Fruit fly (Drosophila melanogaster) whole organism, wandering third instar larva: ENCODE results near the gene CG7840.

ENCODE experiments used
- CG32264 ChIP-seq: fragments of 200-800 bp; sonication (Bioruptor generic); optimal IDR thresholded peaks from 2 replicates; lab custom pipeline; 2016; ENCODE audit warnings: missing biosample characterization, missing genetic modification characterization
- CG9705 ChIP-seq: fragments of 200-800 bp; sonication (Bioruptor generic); optimal IDR thresholded peaks from 2 replicates; lab custom pipeline; 2018; ENCODE audit warnings: missing biosample characterization, mild to moderate bottlenecking, missing genetic modification characterization
- CrebA ChIP-seq: fragments of 200-800 bp; sonication (Bioruptor generic); optimal IDR thresholded peaks from 2 replicates; lab custom pipeline; 2016; ENCODE audit warnings: missing biosample characterization, mild to moderate bottlenecking, missing genetic modification characterization, borderline replicate concordance
- Dfd ChIP-seq: fragments of >200 bp; optimal IDR thresholded peaks from 2 replicates; lab custom pipeline; 2017; ENCODE audit warnings: missing biosample characterization, missing genetic modification characterization
- Dif ChIP-seq: fragments of 200-275, 200-300 bp; sonication (Bioruptor generic); optimal IDR thresholded peaks from 2 replicates; lab custom pipeline; 2018; ENCODE audit warnings: missing biosample characterization, missing genetic modification characterization; ENCODE audit not compliant: partially characterized antibody
- GATAd ChIP-seq: sonication (Bioruptor generic); optimal IDR thresholded peaks from 2 replicates; lab custom pipeline; 2016; ENCODE audit warnings: missing biosample characterization, missing genetic modification characterization
- HLH106 ChIP-seq: fragments of 200-800 bp; optimal IDR thresholded peaks from 3 replicates; lab custom pipeline; 2019; ENCODE audit warnings: missing biosample characterization, mild to moderate bottlenecking, missing genetic modification characterization, moderate library complexity
- Hnf4 ChIP-seq: fragments of 200-800 bp; sonication (Bioruptor generic); optimal IDR thresholded peaks from 2 replicates; lab custom pipeline; 2016; ENCODE audit warnings: missing biosample characterization, mild to moderate bottlenecking, missing genetic modification characterization
- Hr78 ChIP-seq: fragments of >200 bp; optimal IDR thresholded peaks from 2 replicates; lab custom pipeline; 2017; ENCODE audit warnings: missing biosample characterization, missing genetic modification characterization
- Hr83 ChIP-seq: fragments of 200-300 bp; sonication (Bioruptor generic); optimal IDR thresholded peaks from 2 replicates; lab custom pipeline; 2016; ENCODE audit warnings: missing biosample characterization, mild to moderate bottlenecking, missing genetic modification characterization, moderate library complexity; ENCODE audit not compliant: poor library complexity, severe bottlenecking
- Jra ChIP-seq: sonication (Bioruptor generic); optimal IDR thresholded peaks from 2 replicates; lab custom pipeline; 2016; ENCODE audit warnings: missing biosample characterization, missing genetic modification characterization
- Mio ChIP-seq: sonication (Bioruptor generic); optimal IDR thresholded peaks from 2 replicates; lab custom pipeline; 2016; ENCODE audit warnings: missing biosample characterization, missing genetic modification characterization
- Myc ChIP-seq: fragments of >200 bp; optimal IDR thresholded peaks from 2 replicates; lab custom pipeline; 2017
- OdsH ChIP-seq: fragments of 200-800 bp; sonication (Bioruptor generic); optimal IDR thresholded peaks from 2 replicates; lab custom pipeline; 2016; ENCODE audit warnings: missing biosample characterization, mild to moderate bottlenecking, missing genetic modification characterization
- Rel ChIP-seq, 2 experiments: fragments of 200-800 bp; sonication (Bioruptor generic) in 1 of 2; optimal IDR thresholded peaks; 2 replicates in 1 of 2; 3 replicates in 1 of 2; lab custom pipeline; 2016 to 2019; ENCODE audit warnings: mild to moderate bottlenecking in 2 of 2, missing biosample characterization in 2 of 2, missing genetic modification characterization in 2 of 2, moderate library complexity in 1 of 2
- Sp1 ChIP-seq: fragments of 200-800 bp; sonication (Bioruptor generic); optimal IDR thresholded peaks from 3 replicates; lab custom pipeline; 2019; ENCODE audit warnings: missing biosample characterization, mild to moderate bottlenecking, missing genetic modification characterization, moderate library complexity
- Vsx2 ChIP-seq: fragments of 200-300, 225-300 bp; sonication (Bioruptor generic); optimal IDR thresholded peaks from 2 replicates; lab custom pipeline; 2018; ENCODE audit warnings: missing biosample characterization, missing genetic modification characterization; ENCODE audit not compliant: partially characterized antibody
- br ChIP-seq: fragments of 200-800 bp; sonication (Bioruptor generic); optimal IDR thresholded peaks from 2 replicates; lab custom pipeline; 2016; ENCODE audit warnings: missing biosample characterization, missing genetic modification characterization
- brk ChIP-seq: fragments of 200-800 bp; sonication (Bioruptor generic); optimal IDR thresholded peaks from 2 replicates; lab custom pipeline; 2016; ENCODE audit warnings: missing biosample characterization, mild to moderate bottlenecking, missing genetic modification characterization
- dmrt93B ChIP-seq: fragments of 200-800 bp; sonication (Bioruptor generic); optimal IDR thresholded peaks from 2 replicates; lab custom pipeline; 2018; ENCODE audit warnings: missing biosample characterization, mild to moderate bottlenecking, missing genetic modification characterization
- dsf ChIP-seq: sonication (Bioruptor generic); optimal IDR thresholded peaks from 2 replicates; lab custom pipeline; 2016; ENCODE audit warnings: missing biosample characterization, missing genetic modification characterization, borderline replicate concordance
- ey ChIP-seq: fragments of 200-800 bp; sonication (Bioruptor generic); optimal IDR thresholded peaks from 2 replicates; lab custom pipeline; 2016; ENCODE audit warnings: missing biosample characterization, missing genetic modification characterization
- foxo ChIP-seq, 2 experiments: fragments of 200-800 bp; sonication (Bioruptor generic); optimal IDR thresholded peaks; 2 replicates in 1 of 2; 3 replicates in 1 of 2; lab custom pipeline; 2016 to 2017; ENCODE audit warnings: missing biosample characterization in 2 of 2, missing genetic modification characterization in 2 of 2
- fru ChIP-seq: fragments of 200-800 bp; sonication (Bioruptor generic); optimal IDR thresholded peaks from 3 replicates; lab custom pipeline; 2016; ENCODE audit warnings: missing biosample characterization, mild to moderate bottlenecking, missing genetic modification characterization
- h ChIP-seq: fragments of 200-800 bp; sonication (Bioruptor generic); optimal IDR thresholded peaks from 3 replicates; lab custom pipeline; 2016; ENCODE audit warnings: missing biosample characterization, mild to moderate bottlenecking, missing genetic modification characterization
- jim ChIP-seq: fragments of 175-275, 200-325 bp; sonication (Bioruptor generic); optimal IDR thresholded peaks from 2 replicates; lab custom pipeline; 2016; ENCODE audit warnings: missing biosample characterization, mild to moderate bottlenecking, missing genetic modification characterization
- lola ChIP-seq: fragments of >200 bp; optimal IDR thresholded peaks from 2 replicates; lab custom pipeline; 2017; ENCODE audit warnings: missing biosample characterization, missing genetic modification characterization
- pan ChIP-seq: fragments of >200 bp; optimal IDR thresholded peaks from 2 replicates; lab custom pipeline; 2017
- psq ChIP-seq: fragments of 200-800 bp; sonication (Bioruptor generic); optimal IDR thresholded peaks from 3 replicates; lab custom pipeline; 2017; ENCODE audit warnings: missing biosample characterization, mild to moderate bottlenecking, missing genetic modification characterization, moderate library complexity
- rgr ChIP-seq: fragments of 200-800 bp; sonication (Bioruptor generic); optimal IDR thresholded peaks from 3 replicates; lab custom pipeline; 2016; ENCODE audit warnings: missing biosample characterization, mild to moderate bottlenecking, missing genetic modification characterization
- sage ChIP-seq: fragments of 200-800 bp; sonication (Bioruptor generic); optimal IDR thresholded peaks from 2 replicates; lab custom pipeline; 2016; ENCODE audit warnings: missing biosample characterization, mild to moderate bottlenecking, missing genetic modification characterization
- sv ChIP-seq: fragments of 200-800 bp; sonication (Bioruptor generic); optimal IDR thresholded peaks from 3 replicates; lab custom pipeline; 2016; ENCODE audit warnings: missing biosample characterization, missing genetic modification characterization
- tai ChIP-seq: sonication (Bioruptor generic); optimal IDR thresholded peaks from 2 replicates; lab custom pipeline; 2016; ENCODE audit warnings: missing biosample characterization, missing genetic modification characterization
- woc ChIP-seq: sonication (Bioruptor generic); optimal IDR thresholded peaks from 2 replicates; lab custom pipeline; 2016; ENCODE audit warnings: missing biosample characterization, mild to moderate bottlenecking, missing genetic modification characterization

Gene CG7840

DNA sequence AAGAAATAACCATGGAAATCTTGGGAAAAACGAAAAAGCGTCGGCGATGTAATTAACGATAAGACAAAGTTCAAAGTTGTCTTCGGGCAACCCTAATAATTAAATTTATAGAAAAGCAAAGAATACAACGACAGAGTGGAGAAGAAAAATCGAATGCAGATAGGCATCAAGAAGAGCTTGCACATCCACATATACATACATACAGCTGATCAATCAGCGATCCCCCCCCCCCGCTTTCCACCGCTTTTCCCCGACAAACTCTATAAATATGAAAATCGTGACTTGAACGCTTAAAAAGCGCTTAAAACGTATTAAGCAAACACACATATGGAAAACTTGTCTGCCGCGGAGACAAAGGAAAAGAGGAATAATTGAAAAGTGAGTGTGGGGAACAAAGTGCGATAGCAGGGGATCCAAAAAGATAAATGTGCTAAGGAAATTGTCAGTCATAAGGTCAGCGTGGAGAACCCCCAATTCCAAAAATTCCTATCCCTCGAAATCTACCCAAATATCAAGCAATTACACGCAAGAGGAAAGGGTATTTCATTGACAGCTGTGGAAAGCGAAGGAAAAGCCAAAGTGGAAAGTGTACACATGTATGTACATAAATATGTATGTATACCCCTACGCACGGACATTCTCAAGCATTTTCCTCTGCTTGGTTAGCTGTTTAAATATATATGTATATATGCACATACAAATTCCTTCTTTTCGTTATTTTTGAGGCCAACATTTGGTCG is 15.9 kb upstream of the CG7840 start:
- TF ChIP-seq pan (lab: Kevin White, UChicago) (no peak), Dfd (no peak), GATAd (GFP tag; lab: Kevin White, UChicago) (no peak), CG9705 (no peak), lola (GFP tag; lab: Kevin White, UChicago) (no peak), jim (no peak), Rel (GFP tag; optimal IDR thresholded peaks at IDR 0.05; lab: Kevin White, UChicago) (no peak), Rel (tag; optimal IDR thresholded peaks at IDR 0.05; lab: Kevin White, UChicago) (no peak), Dif (GFP tag; lab: Kevin White, UChicago) (no peak), woc (no peak), Sp1 (GFP tag; lab: Kevin White, UChicago) (no peak)

DNA sequence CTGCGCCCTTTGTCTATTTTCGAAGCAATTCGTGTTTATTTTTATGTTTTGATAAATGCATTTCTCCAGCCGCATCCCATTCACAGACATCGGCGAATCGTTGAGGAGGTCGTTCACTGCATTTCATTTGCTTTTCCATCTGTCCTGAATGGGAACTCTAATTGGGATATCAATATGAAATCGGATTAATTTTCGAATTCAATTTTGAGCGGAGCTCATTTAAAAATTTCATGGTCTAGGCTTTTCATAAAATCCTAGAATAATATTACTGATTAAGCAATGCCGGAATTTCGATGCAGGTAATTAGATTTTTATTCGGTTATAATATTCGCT is 15.3 kb upstream of the CG7840 start:
- TF ChIP-seq HLH106 (no peak), sv (GFP tag; lab: Kevin White, UChicago) (no peak), lola (GFP tag; lab: Kevin White, UChicago) (no peak), dsf (no peak), brk (GFP tag; lab: Kevin White, UChicago) (no peak)

dm6 chr2L:8290653-8291233 is 14.6 kb upstream of the CG7840 start:
- TF ChIP-seq fru (GFP tag; lab: Kevin White, UChicago) = peak; percentile 87
- no peak for TF ChIP-seq sv (GFP tag; lab: Kevin White, UChicago)
- TF ChIP-seq Sp1 (GFP tag; lab: Kevin White, UChicago) = peak; percentile 85
- TF ChIP-seq woc = peak; percentile 85
- no peak for TF ChIP-seq GATAd (GFP tag; lab: Kevin White, UChicago)
- TF ChIP-seq HLH106 = peak; percentile 87
- TF ChIP-seq CG32264 (GFP tag; lab: Kevin White, UChicago) = peak; percentile 59
- peak; percentile 89 for TF ChIP-seq h (GFP tag; lab: Kevin White, UChicago)
- TF ChIP-seq rgr (GFP tag; lab: Kevin White, UChicago) = peak; percentile 83
- TF ChIP-seq ey (GFP tag; lab: Kevin White, UChicago) = peak; percentile 85
- peak; percentile 85 for TF ChIP-seq br (GFP tag; lab: Kevin White, UChicago)
- peak; percentile 61 for TF ChIP-seq brk (GFP tag; lab: Kevin White, UChicago)
- peak; percentile 83 for TF ChIP-seq OdsH
- TF ChIP-seq CG9705 = peak; percentile 63
- TF ChIP-seq Hnf4 = peak; percentile 85
- TF ChIP-seq Rel (GFP tag; optimal IDR thresholded peaks at IDR 0.05; lab: Kevin White, UChicago) = peak; percentile 8
- peak; percentile 62 for TF ChIP-seq Rel (tag; optimal IDR thresholded peaks at IDR 0.05; lab: Kevin White, UChicago)
- no peak for TF ChIP-seq Myc (lab: Kevin White, UChicago)
- no peak for TF ChIP-seq Hr83 (GFP tag; lab: Kevin White, UChicago)
- peak; percentile 73 for TF ChIP-seq dmrt93B (GFP tag; lab: Kevin White, UChicago)
- TF ChIP-seq CrebA (GFP tag; lab: Kevin White, UChicago) = peak; percentile 62
- peak; percentile 15 for TF ChIP-seq Mio (GFP tag; lab: Kevin White, UChicago)
- peak; percentile 73 for TF ChIP-seq sage (GFP tag; lab: Kevin White, UChicago)
- TF ChIP-seq foxo (GFP tag; optimal IDR thresholded peaks at IDR 0.05; lab: Kevin White, UChicago) = peak; percentile 30 to 89
- TF ChIP-seq Jra = peak; percentile 64
- TF ChIP-seq Hr78 (GFP tag; lab: Kevin White, UChicago) = no peak
- peak; percentile 81 for TF ChIP-seq tai (GFP tag; lab: Kevin White, UChicago)
- TF ChIP-seq Vsx2 (GFP tag; lab: Kevin White, UChicago) = no peak
- peak; percentile 76 for TF ChIP-seq psq (GFP tag; lab: Kevin White, UChicago)
